Worm (Caenorhabditis elegans) whole organism, young adult: ENCODE results near the gene gsto-1.

Experiments used
- B0336.3 ChIP-seq: fragments of 200-800 bp; sonication (Bioruptor generic); IDR thresholded peaks from 2 replicates; pipeline ENCODE4 v1.3.6; 2022; ENCODE audit warnings: missing genetic modification characterization, missing compliant biosample characterization
- C06A6.2 ChIP-seq: fragments of 200-800 bp; sonication (Bioruptor generic); conservative IDR thresholded peaks from 2 replicates; pipeline ENCODE4 v1.3.6; 2022; ENCODE audit warnings: missing genetic modification characterization, missing compliant biosample characterization
- C17E4.6 ChIP-seq: fragments of 200-800 bp; sonication (Bioruptor generic); IDR thresholded peaks from 2 replicates; pipeline ENCODE4 v1.3.6; 2022; ENCODE audit warnings: missing genetic modification reagents, missing genetic modification characterization, missing compliant biosample characterization
- K11D2.4 ChIP-seq: fragments of 200-800 bp; sonication (Bioruptor generic); IDR thresholded peaks from 2 replicates; pipeline ENCODE4 v1.3.6; 2022; ENCODE audit warnings: missing genetic modification reagents, missing genetic modification characterization, missing compliant biosample characterization
- T07F8.4 ChIP-seq: sonication (generic microtip); optimal IDR thresholded peaks from 2 replicates; lab custom pipeline; 2016; ENCODE audit warnings: mild to moderate bottlenecking, missing genetic modification characterization, moderate library complexity, missing compliant biosample characterization
- Y95B8A.8 ChIP-seq: fragments of 200-800 bp; sonication (Bioruptor generic); IDR thresholded peaks from 2 replicates; pipeline ENCODE4 v1.3.6; 2022; ENCODE audit warnings: missing genetic modification reagents, missing genetic modification characterization, missing compliant biosample characterization
- ZK185.1 ChIP-seq: sonication (generic microtip); optimal IDR thresholded peaks from 2 replicates; lab custom pipeline; 2016; ENCODE audit warnings: mild to moderate bottlenecking, missing genetic modification characterization, missing compliant biosample characterization; ENCODE audit not compliant: poor library complexity, severe bottlenecking
- akir-1 ChIP-seq: fragments of 200-800 bp; sonication (Bioruptor generic); optimal IDR thresholded peaks from 2 replicates; lab custom pipeline; 2018; ENCODE audit warnings: mild to moderate bottlenecking, missing genetic modification characterization, moderate library complexity, missing compliant biosample characterization
- aptf-2 ChIP-seq: fragments of 200-800 bp; sonication (Bioruptor generic); conservative IDR thresholded peaks from 2 replicates; pipeline ENCODE4 v1.3.6; 2022; ENCODE audit warnings: missing genetic modification reagents, missing genetic modification characterization, missing compliant biosample characterization
- athp-1 ChIP-seq: sonication (generic microtip); optimal IDR thresholded peaks from 2 replicates; lab custom pipeline; 2017; ENCODE audit warnings: mild to moderate bottlenecking, missing genetic modification characterization, missing compliant biosample characterization
- attf-3 ChIP-seq: fragments of 200-800 bp; sonication (Bioruptor generic); conservative IDR thresholded peaks from 2 replicates; pipeline ENCODE4 v1.3.6; 2022; ENCODE audit warnings: missing genetic modification reagents, missing genetic modification characterization, missing compliant biosample characterization
- ccch-3 ChIP-seq: fragments of 200-800 bp; sonication (Bioruptor generic); optimal IDR thresholded peaks from 2 replicates; lab custom pipeline; 2018; ENCODE audit warnings: mild to moderate bottlenecking, missing genetic modification characterization, missing compliant biosample characterization
- ceh-100 ChIP-seq: fragments of 200-800 bp; sonication (Bioruptor generic); IDR thresholded peaks from 2 replicates; pipeline ENCODE4 v1.3.6; 2022; ENCODE audit warnings: missing genetic modification reagents, missing genetic modification characterization, missing compliant biosample characterization
- ceh-40 ChIP-seq: fragments of 200-800 bp; sonication (Bioruptor generic); IDR thresholded peaks from 2 replicates; pipeline ENCODE4 v1.3.6; 2022; ENCODE audit warnings: missing genetic modification characterization, missing compliant biosample characterization
- ceh-58 ChIP-seq: fragments of 200-800 bp; sonication (Bioruptor generic); IDR thresholded peaks from 2 replicates; pipeline ENCODE4 v1.3.6; 2022; ENCODE audit warnings: missing genetic modification characterization, missing compliant biosample characterization
- ceh-91 ChIP-seq: fragments of 200-800 bp; sonication (Bioruptor generic); IDR thresholded peaks from 2 replicates; pipeline ENCODE4 v1.3.6; 2022; ENCODE audit warnings: missing genetic modification reagents, missing genetic modification characterization, missing compliant biosample characterization
- chd-7 ChIP-seq: sonication (generic microtip); optimal IDR thresholded peaks from 2 replicates; lab custom pipeline; 2016; ENCODE audit warnings: mild to moderate bottlenecking, missing genetic modification characterization, moderate library complexity, missing compliant biosample characterization
- die-1 ChIP-seq: sonication (generic microtip); optimal IDR thresholded peaks from 2 replicates; lab custom pipeline; 2016; ENCODE audit warnings: missing genotype, mild to moderate bottlenecking, missing genetic modification characterization, missing compliant biosample characterization
- efl-1 ChIP-seq: fragments of 150-350 bp; optimal IDR thresholded peaks from 2 replicates; lab custom pipeline; 2014; ENCODE audit warnings: missing biosample characterization, missing genetic modification reagents, missing genetic modification characterization
- egl-44 ChIP-seq: fragments of 200-800 bp; sonication (Bioruptor generic); IDR thresholded peaks from 2 replicates; pipeline ENCODE4 v1.3.6; 2022; ENCODE audit warnings: missing genetic modification reagents, missing genetic modification characterization, missing compliant biosample characterization
- fkh-3 ChIP-seq: sonication (generic microtip); optimal IDR thresholded peaks from 2 replicates; lab custom pipeline; 2016; ENCODE audit warnings: mild to moderate bottlenecking, missing genetic modification characterization, missing compliant biosample characterization
- hlh-12 ChIP-seq: sonication (generic microtip); optimal IDR thresholded peaks from 2 replicates; lab custom pipeline; 2016; ENCODE audit warnings: missing genetic modification characterization, missing compliant biosample characterization
- hmg-1.2 ChIP-seq: fragments of 200-800 bp; sonication (Bioruptor generic); IDR thresholded peaks from 2 replicates; pipeline ENCODE4 v1.3.6; 2022; ENCODE audit warnings: missing genetic modification reagents, missing genetic modification characterization, missing compliant biosample characterization
- hrde-1 ChIP-seq: sonication (generic microtip); optimal IDR thresholded peaks from 2 replicates; lab custom pipeline; 2016; ENCODE audit warnings: missing genetic modification characterization, mild to moderate bottlenecking, missing compliant biosample characterization, moderate library complexity, missing genotype, missing genetic modification reagents, borderline replicate concordance
- lag-1 ChIP-seq: fragments of 200-800 bp; sonication (Bioruptor generic); IDR thresholded peaks from 2 replicates; pipeline ENCODE4 v1.3.6; 2022; ENCODE audit warnings: missing genetic modification reagents, missing genetic modification characterization, missing compliant biosample characterization
- let-526 ChIP-seq: fragments of 200-800 bp; sonication (Bioruptor generic); IDR thresholded peaks from 2 replicates; pipeline ENCODE4 v1.3.6; 2022; ENCODE audit warnings: missing genetic modification reagents, missing genetic modification characterization, missing compliant biosample characterization
- lin-54 ChIP-seq: fragments of 200-800 bp; sonication (Bioruptor generic); optimal IDR thresholded peaks from 2 replicates; lab custom pipeline; 2018; ENCODE audit warnings: mild to moderate bottlenecking, missing genetic modification characterization, missing compliant biosample characterization
- lsl-1 ChIP-seq: fragments of 200-800 bp; sonication (Bioruptor generic); optimal IDR thresholded peaks from 2 replicates; lab custom pipeline; 2018; ENCODE audit warnings: mild to moderate bottlenecking, missing genetic modification characterization, moderate library complexity, missing compliant biosample characterization
- madf-10 ChIP-seq: sonication (generic microtip); optimal IDR thresholded peaks from 2 replicates; lab custom pipeline; 2016; ENCODE audit warnings: mild to moderate bottlenecking, missing genetic modification characterization, missing compliant biosample characterization
- nfya-1 ChIP-seq: sonication (generic microtip); optimal IDR thresholded peaks from 2 replicates; lab custom pipeline; 2017; ENCODE audit warnings: antibody characterized with exemption, missing compliant biosample characterization, missing genetic modification characterization, borderline replicate concordance; ENCODE audit not compliant: insufficient read depth
- nhr-179 ChIP-seq: sonication (generic microtip); optimal IDR thresholded peaks from 2 replicates; lab custom pipeline; 2016; ENCODE audit warnings: mild to moderate bottlenecking, missing genetic modification characterization, missing compliant biosample characterization
- nhr-27 ChIP-seq: fragments of 200-800 bp; sonication (Bioruptor generic); optimal IDR thresholded peaks from 2 replicates; lab custom pipeline; 2018; ENCODE audit warnings: mild to moderate bottlenecking, missing genetic modification characterization, moderate library complexity, missing compliant biosample characterization
- nhr-80 ChIP-seq: sonication (generic microtip); optimal IDR thresholded peaks from 2 replicates; lab custom pipeline; 2016; ENCODE audit warnings: missing genetic modification characterization, missing compliant biosample characterization
- rec-8 ChIP-seq, 2 experiments: sonication (generic microtip); optimal IDR thresholded peaks; 2 replicates each; lab custom pipeline; 2016; ENCODE audit warnings: mild to moderate bottlenecking in 2 of 2, missing genetic modification characterization in 2 of 2, missing genetic modification reagents in 2 of 2, missing genotype in 2 of 2, missing biosample characterization in 1 of 2, missing compliant biosample characterization in 1 of 2, moderate library complexity in 1 of 2
- rpc-1 ChIP-seq, 2 experiments: fragments of 150-350 bp in 1 of 2; sonication (generic microtip) in 1 of 2; optimal IDR thresholded peaks; 2 replicates each; lab custom pipeline; 2014 to 2018; ENCODE audit warnings: missing biosample characterization in 1 of 2, missing genetic modification characterization in 1 of 2, missing genetic modification reagents in 1 of 2, missing genotype in 1 of 2
- snpc-1.1 ChIP-seq: sonication (generic microtip); optimal IDR thresholded peaks from 2 replicates; lab custom pipeline; 2017; ENCODE audit warnings: missing genetic modification characterization, mild to moderate bottlenecking, missing compliant biosample characterization, antibody characterized with exemption, moderate library complexity, missing genotype, missing genetic modification reagents; ENCODE audit not compliant: insufficient read depth
- sptf-2 ChIP-seq: fragments of 200-800 bp; sonication (Bioruptor generic); optimal IDR thresholded peaks from 2 replicates; lab custom pipeline; 2018; ENCODE audit warnings: mild to moderate bottlenecking, missing genetic modification characterization, missing compliant biosample characterization
- tbp1 ChIP-seq: fragments of 200-800 bp; sonication (Bioruptor generic); optimal IDR thresholded peaks from 2 replicates; lab custom pipeline; 2018; ENCODE audit warnings: mild to moderate bottlenecking, missing genetic modification characterization, missing compliant biosample characterization
- ztf-26 ChIP-seq: sonication (generic microtip); optimal IDR thresholded peaks from 2 replicates; lab custom pipeline; 2017; ENCODE audit warnings: missing genetic modification characterization, missing compliant biosample characterization
- ztf-28 ChIP-seq: fragments of 200-800 bp; sonication (Bioruptor generic); IDR thresholded peaks from 2 replicates; pipeline ENCODE4 v1.3.6; 2022; ENCODE audit warnings: missing genetic modification reagents, missing genetic modification characterization, missing compliant biosample characterization

The gsto-1 gene

DNA sequence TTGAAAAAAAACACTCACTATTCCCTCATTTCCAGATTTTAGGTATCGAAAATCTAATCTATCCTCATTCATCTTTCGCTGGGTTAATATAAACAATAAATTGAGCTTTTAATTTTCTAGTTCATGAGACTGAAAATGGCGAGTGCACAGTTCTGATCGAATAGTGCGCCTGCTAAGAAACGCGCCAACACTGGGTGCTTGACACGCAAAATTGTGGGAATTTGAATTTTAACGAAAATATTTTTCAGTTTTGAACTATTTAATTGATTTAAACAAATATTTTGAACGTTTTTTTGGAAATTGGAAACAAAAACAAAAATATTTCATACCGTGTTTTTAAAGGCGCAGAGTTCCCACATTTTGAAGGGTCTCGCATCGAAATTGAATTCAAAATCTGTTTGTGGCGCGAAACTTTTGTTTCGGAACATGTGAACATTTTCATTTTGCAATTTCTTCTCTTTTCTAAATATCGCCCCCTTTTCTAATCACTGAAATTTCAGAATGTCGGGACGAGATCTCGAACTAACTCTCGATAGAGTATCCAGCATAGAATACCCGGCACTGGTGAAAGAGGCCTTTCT, 18.2 kb downstream of the gsto-1 start, which contains the start of the genes C29E4.13 and npp-15 (continued):
- TF ChIP-seq fkh-3 (tag; lab: Kevin White, UChicago) (no peak), ceh-40 (GFP tag; lab: Robert Waterston, UW) (no peak), efl-1 (GFP tag; lab: Kevin White, UChicago) (peak; percentile 87), rpc-1 (optimal IDR thresholded peaks at IDR 0.05; lab: Kevin White, UChicago) (no peak), rpc-1 (tag; optimal IDR thresholded peaks at IDR 0.05; lab: Kevin White, UChicago) (no peak), lsl-1 (peak; percentile 73), nfya-1 (no peak), C17E4.6 (no peak), B0336.3 (GFP tag; lab: Robert Waterston, UW) (no peak), Y95B8A.8 (no peak)

DNA sequence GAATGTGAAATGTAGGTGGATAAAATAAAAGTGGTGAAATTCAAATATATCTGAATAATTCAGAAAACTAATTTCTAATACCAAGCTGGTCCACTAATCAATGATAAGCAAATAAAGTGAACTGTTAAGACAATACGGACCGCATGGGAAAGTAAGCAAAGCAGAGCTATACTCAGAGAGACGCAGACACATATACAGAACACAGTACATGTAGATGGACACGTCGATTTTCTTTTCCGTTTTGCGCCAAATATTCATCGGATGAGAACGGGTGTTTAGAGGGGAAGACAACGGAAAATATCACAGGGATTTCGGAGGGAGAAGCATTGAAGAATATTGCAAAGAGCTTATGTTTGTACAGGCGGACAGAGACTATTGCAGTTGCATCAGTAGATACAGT, 20.9 kb downstream of the gsto-1 start:
- no peak for TF ChIP-seq die-1 (tag; lab: Kevin White, UChicago)
- TF ChIP-seq hmg-1.2 (GFP tag; lab: Robert Waterston, UW), result peak; percentile 36; the same call in 1 of the 2 replicates

ce11 chrIII:7924821-7925220, 22.0 kb downstream of the gsto-1 start, which contains the start of gene tag-250:
TSS of gene tag-250 (minus strand) at chrIII:7924921.
- TF ChIP-seq nhr-179 (tag; lab: Kevin White, UChicago), result no peak
- no peak for TF ChIP-seq athp-1 (tag; lab: Kevin White, UChicago)
- no peak for TF ChIP-seq snpc-1.1 (tag; lab: Kevin White, UChicago)
- no peak for TF ChIP-seq ceh-91 (GFP tag; lab: Robert Waterston, UW)
- no peak for TF ChIP-seq ceh-40 (GFP tag; lab: Robert Waterston, UW)
- TF ChIP-seq let-526 (GFP tag; lab: Robert Waterston, UW), result no peak
- no peak for TF ChIP-seq aptf-2 (GFP tag; lab: Robert Waterston, UW)
- TF ChIP-seq chd-7, result no peak
- no peak for TF ChIP-seq nhr-80 (tag; lab: Kevin White, UChicago)
- TF ChIP-seq B0336.3 (GFP tag; lab: Robert Waterston, UW), result no peak
- TF ChIP-seq K11D2.4 (GFP tag; lab: Robert Waterston, UW), result no peak
- no peak for TF ChIP-seq attf-3 (GFP tag; lab: Robert Waterston, UW)
- no peak for TF ChIP-seq ztf-28 (GFP tag; lab: Robert Waterston, UW)
- TF ChIP-seq lin-54, result no peak
- TF ChIP-seq nfya-1, result no peak
- no peak for TF ChIP-seq ceh-100 (GFP tag; lab: Robert Waterston, UW)
- TF ChIP-seq tbp1 (GFP tag; lab: Kevin White, UChicago), result no peak
- TF ChIP-seq egl-44, result no peak
- no peak for TF ChIP-seq rec-8 (tag; optimal IDR thresholded peaks at IDR 0.05; lab: Kevin White, UChicago)

DNA sequence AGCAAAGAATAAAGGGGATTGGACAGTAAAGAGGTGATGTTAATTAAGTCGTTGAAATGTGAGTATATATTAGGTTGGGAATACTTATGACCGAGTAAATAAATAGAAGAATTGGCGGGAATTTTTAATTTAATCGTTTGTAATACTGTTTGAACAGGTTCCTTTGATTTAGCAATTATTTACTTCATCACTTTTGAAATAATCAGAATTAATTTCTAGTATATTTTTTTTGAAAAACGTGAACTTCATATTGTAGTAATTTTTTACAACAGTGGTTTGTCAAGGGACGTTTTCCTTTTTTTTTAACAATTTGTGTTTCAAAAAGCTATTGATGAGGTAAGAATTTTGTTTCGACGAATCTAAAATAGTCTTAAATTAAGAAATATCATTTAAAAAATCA, 24.6 kb downstream of the gsto-1 start, which contains the start of gene C29E4.17:
C29E4.17 (plus strand) TSS at position 301 of the 400 bp plus-strand sequence.
- TF ChIP-seq hlh-12 (tag; lab: Kevin White, UChicago), result no peak

DNA sequence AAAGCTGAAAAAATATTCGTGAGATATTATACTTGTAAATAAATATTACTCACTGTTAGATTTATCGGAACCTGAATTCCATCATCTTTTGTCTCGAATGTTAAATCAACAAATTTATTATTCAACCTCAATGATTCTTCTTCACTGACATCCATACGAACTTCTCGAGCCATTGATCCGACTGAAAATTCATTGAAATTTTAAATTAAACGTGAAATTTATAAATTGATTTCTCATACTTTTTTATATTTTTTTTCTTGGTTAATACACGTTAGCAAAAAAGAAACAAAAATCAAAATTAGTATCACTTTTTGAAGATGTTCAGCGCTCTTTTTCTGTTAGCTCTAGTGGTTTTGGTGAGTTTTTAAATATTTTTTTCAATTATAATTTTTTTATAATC, 27.0 kb downstream of the gsto-1 start, which contains the start of gene C29E4.14:
C29E4.14 (plus strand) TSS at position 301 of the 400 bp plus-strand sequence.
- TF ChIP-seq ccch-3 (GFP tag; lab: Kevin White, UChicago) (no peak), C17E4.6 (no peak), akir-1 (GFP tag; lab: Kevin White, UChicago) (no peak), hrde-1 (tag; lab: Kevin White, UChicago) (no peak), rpc-1 (optimal IDR thresholded peaks at IDR 0.05; lab: Kevin White, UChicago) (no peak), rpc-1 (tag; optimal IDR thresholded peaks at IDR 0.05; lab: Kevin White, UChicago) (no peak), ceh-91 (GFP tag; lab: Robert Waterston, UW) (no peak), nfya-1 (no peak), sptf-2 (no peak), lag-1 (no peak), ceh-58 (GFP tag; lab: Robert Waterston, UW) (no peak), ZK185.1 (tag; lab: Kevin White, UChicago) (no peak), ztf-26 (tag; lab: Kevin White, UChicago) (no peak), C06A6.2 (GFP tag; lab: Robert Waterston, UW) (no peak), T07F8.4 (tag; lab: Kevin White, UChicago) (no peak), madf-10 (no peak), nhr-27 (tag; lab: Kevin White, UChicago) (no peak)
